Fruit fly (Drosophila melanogaster) whole organism, embryonic: ENCODE results near the gene CG12239.

Source experiments
- Awh ChIP-seq: fragments of 200-800 bp; sonication (Bioruptor generic); IDR thresholded peaks from 2 replicates; pipeline ENCODE4, ENCODE4 v1.3.6; 2022; ENCODE audit warnings: missing biosample characterization, missing genetic modification characterization
- CG11085 ChIP-seq: fragments of 200-800 bp; sonication (Bioruptor generic); IDR thresholded peaks from 2 replicates; pipeline ENCODE4 v1.3.6; 2022; ENCODE audit warnings: missing biosample characterization, missing genetic modification characterization
- CG13296 ChIP-seq: fragments of 200-800 bp; sonication (Bioruptor generic); optimal IDR thresholded peaks from 3 replicates; lab custom pipeline; 2018; ENCODE audit warnings: missing biosample characterization, mild to moderate bottlenecking, missing genetic modification characterization
- CG13424 ChIP-seq: fragments of 200-800 bp; sonication (Bioruptor generic); optimal IDR thresholded peaks from 2 replicates; lab custom pipeline; 2019; ENCODE audit warnings: missing biosample characterization, mild to moderate bottlenecking, missing genetic modification characterization, moderate library complexity
- CG14014 ChIP-seq: fragments of 200-800 bp; sonication (Bioruptor generic); IDR thresholded peaks from 2 replicates; pipeline ENCODE4 v1.3.6; 2022; ENCODE audit warnings: missing biosample characterization, missing genetic modification characterization
- CG15601 ChIP-seq: fragments of 200-800 bp; sonication (Bioruptor generic); optimal IDR thresholded peaks from 3 replicates; lab custom pipeline; 2019; ENCODE audit warnings: missing biosample characterization, mild to moderate bottlenecking, missing genetic modification characterization, moderate library complexity
- CG16863 ChIP-seq: fragments of 200-800 bp; sonication (Bioruptor generic); optimal IDR thresholded peaks from 3 replicates; lab custom pipeline; 2016; ENCODE audit warnings: missing biosample characterization, missing genetic modification characterization
- CG17802 ChIP-seq: fragments of 200-800 bp; sonication (Bioruptor generic); optimal IDR thresholded peaks from 2 replicates; lab custom pipeline; 2018; ENCODE audit warnings: missing biosample characterization, mild to moderate bottlenecking, missing genetic modification characterization, moderate library complexity
- CG31224 ChIP-seq: fragments of 200-800 bp; sonication (Bioruptor generic); IDR thresholded peaks from 2 replicates; pipeline ENCODE4 v1.3.6; 2022; ENCODE audit warnings: missing biosample characterization, missing genetic modification characterization
- CG33213 ChIP-seq: fragments of 200-800 bp; sonication (Bioruptor generic); optimal IDR thresholded peaks from 3 replicates; lab custom pipeline; 2016; ENCODE audit warnings: missing biosample characterization, missing genetic modification characterization
- CG3726 ChIP-seq: fragments of 200-800 bp; sonication (Bioruptor generic); IDR thresholded peaks from 3 replicates; pipeline ENCODE4, ENCODE4 v1.3.6; 2022; ENCODE audit warnings: missing biosample characterization, missing genetic modification characterization
- CG4328 ChIP-seq: fragments of 200-800 bp; sonication (Bioruptor generic); optimal IDR thresholded peaks from 3 replicates; lab custom pipeline; 2017; ENCODE audit warnings: missing biosample characterization, missing genetic modification reagents, missing genetic modification characterization
- CG4424 ChIP-seq: fragments of 200-800 bp; sonication (Bioruptor generic); optimal IDR thresholded peaks from 3 replicates; lab custom pipeline; 2016; ENCODE audit warnings: missing biosample characterization, missing genetic modification characterization
- CG4854 ChIP-seq: fragments of 200-800 bp; sonication (Bioruptor generic); optimal IDR thresholded peaks from 2 replicates; lab custom pipeline; 2016; ENCODE audit warnings: missing biosample characterization, missing genetic modification characterization, inconsistent platforms
- CG6765 ChIP-seq: fragments of 200-800 bp; sonication (Bioruptor generic); optimal IDR thresholded peaks from 3 replicates; lab custom pipeline; 2017; ENCODE audit warnings: missing biosample characterization, mild to moderate bottlenecking, missing genetic modification characterization
- CG7786 ChIP-seq: fragments of 200-800 bp; sonication (Bioruptor generic); optimal IDR thresholded peaks from 2 replicates; lab custom pipeline; 2016; ENCODE audit warnings: missing biosample characterization, missing genetic modification characterization
- CG8388 ChIP-seq: fragments of 200-800 bp; sonication (Bioruptor generic); optimal IDR thresholded peaks from 2 replicates; lab custom pipeline; 2019; ENCODE audit warnings: missing biosample characterization, mild to moderate bottlenecking, missing genetic modification characterization, moderate library complexity
- CG9817 ChIP-seq: fragments of 200-800 bp; sonication (Bioruptor generic); optimal IDR thresholded peaks from 2 replicates; lab custom pipeline; 2018; ENCODE audit warnings: missing biosample characterization, mild to moderate bottlenecking, missing genetic modification characterization, moderate library complexity
- Dbx ChIP-seq: fragments of 200-800 bp; sonication (Bioruptor generic); IDR thresholded peaks from 3 replicates; pipeline ENCODE4 v1.3.6; 2022; ENCODE audit warnings: missing biosample characterization, missing genetic modification characterization
- Dfd ChIP-seq, 2 experiments: fragments of >200 bp; optimal IDR thresholded peaks; 2 replicates each; lab custom pipeline; 2017; ENCODE audit warnings: missing biosample characterization in 2 of 2, missing genetic modification characterization in 2 of 2
- Fer2 ChIP-seq: fragments of 200-800 bp; sonication (Bioruptor generic); optimal IDR thresholded peaks from 2 replicates; lab custom pipeline; 2018; ENCODE audit warnings: missing biosample characterization, mild to moderate bottlenecking, missing genetic modification characterization, moderate library complexity
- Fer3 ChIP-seq: fragments of 200-800 bp; sonication (Bioruptor generic); optimal IDR thresholded peaks from 2 replicates; lab custom pipeline; 2018; ENCODE audit warnings: missing biosample characterization, mild to moderate bottlenecking, missing genetic modification characterization, moderate library complexity
- H2.0 ChIP-seq: fragments of 200-800 bp; sonication (Bioruptor generic); IDR thresholded peaks from 2 replicates; pipeline ENCODE4 v1.3.6; 2022; ENCODE audit warnings: missing biosample characterization, missing genetic modification characterization
- HLH4C ChIP-seq: fragments of 200-800 bp; sonication (Bioruptor generic); IDR thresholded peaks from 3 replicates; pipeline ENCODE4 v1.3.6; 2022; ENCODE audit warnings: missing biosample characterization, missing genetic modification characterization; ENCODE audit not compliant: partially characterized antibody
- MBD-R2 ChIP-seq: fragments of 200-800 bp; sonication (Bioruptor generic); IDR thresholded peaks from 2 replicates; pipeline ENCODE4 v1.3.6; 2022; ENCODE audit warnings: missing biosample characterization, missing genetic modification characterization
- Mrtf ChIP-seq: fragments of 200-800 bp; sonication (Bioruptor generic); IDR thresholded peaks from 3 replicates; pipeline ENCODE4 v1.3.6; 2022; ENCODE audit warnings: missing biosample characterization, missing genetic modification characterization
- Myb ChIP-seq: fragments of 200-800 bp; sonication (Bioruptor generic); optimal IDR thresholded peaks from 2 replicates; lab custom pipeline; 2016; ENCODE audit warnings: missing biosample characterization, missing genetic modification characterization
- Nf-YC ChIP-seq: fragments of 200-800 bp; optimal IDR thresholded peaks from 3 replicates; lab custom pipeline; 2019; ENCODE audit warnings: missing biosample characterization, mild to moderate bottlenecking, missing genetic modification characterization, moderate library complexity
- ab ChIP-seq: fragments of 200-800 bp; sonication (Bioruptor generic); optimal IDR thresholded peaks from 2 replicates; lab custom pipeline; 2016; ENCODE audit warnings: missing biosample characterization, missing genetic modification characterization
- ap ChIP-seq: fragments of 200-800 bp; sonication (Bioruptor generic); IDR thresholded peaks from 2 replicates; pipeline ENCODE4 v1.3.6; 2022; ENCODE audit warnings: missing biosample characterization, missing genetic modification characterization
- cad ChIP-seq: fragments of >200 bp; optimal IDR thresholded peaks from 2 replicates; lab custom pipeline; 2017; ENCODE audit warnings: missing biosample characterization, missing genetic modification characterization
- ci ChIP-seq: fragments of 200-800 bp; sonication (Bioruptor generic); IDR thresholded peaks from 3 replicates; pipeline ENCODE4 v1.3.6; 2022; ENCODE audit warnings: missing biosample characterization, missing genetic modification characterization
- dysf ChIP-seq: fragments of 200-800 bp; sonication (Bioruptor generic); IDR thresholded peaks from 3 replicates; pipeline ENCODE4 v1.3.6; 2022; ENCODE audit warnings: missing biosample characterization, missing genetic modification characterization
- emc ChIP-seq: fragments of 200-800 bp; sonication (Bioruptor generic); optimal IDR thresholded peaks from 2 replicates; lab custom pipeline; 2016; ENCODE audit warnings: missing biosample characterization, missing genetic modification characterization
- fru ChIP-seq: fragments of >200 bp; optimal IDR thresholded peaks from 2 replicates; lab custom pipeline; 2017
- gsb-n ChIP-seq: fragments of 200-800 bp; sonication (Bioruptor generic); optimal IDR thresholded peaks from 3 replicates; lab custom pipeline; 2018; ENCODE audit warnings: missing biosample characterization, mild to moderate bottlenecking, missing genetic modification characterization
- ind ChIP-seq: fragments of 200-800 bp; sonication (Bioruptor generic); optimal IDR thresholded peaks from 3 replicates; lab custom pipeline; 2016; ENCODE audit warnings: missing biosample characterization, missing genetic modification characterization
- klu ChIP-seq: fragments of 200-800 bp; sonication (Bioruptor generic); IDR thresholded peaks from 2 replicates; pipeline ENCODE4 v1.3.6; 2022; ENCODE audit warnings: missing biosample characterization, missing genetic modification characterization
- nau ChIP-seq: fragments of 200-800 bp; sonication (Bioruptor generic); optimal IDR thresholded peaks from 3 replicates; lab custom pipeline; 2017; ENCODE audit warnings: missing biosample characterization, mild to moderate bottlenecking, missing genetic modification characterization, missing genetic modification reagents
- oc ChIP-seq: fragments of 200-800 bp; sonication (Bioruptor generic); optimal IDR thresholded peaks from 2 replicates; lab custom pipeline; 2018; ENCODE audit warnings: missing biosample characterization, mild to moderate bottlenecking, missing genetic modification characterization, moderate library complexity
- onecut ChIP-seq: fragments of 200-800 bp; sonication (Bioruptor generic); IDR thresholded peaks from 2 replicates; pipeline ENCODE4 v1.3.6; 2022; ENCODE audit warnings: missing biosample characterization, missing genetic modification characterization
- pros ChIP-seq: fragments of 200-800 bp; sonication (Bioruptor generic); optimal IDR thresholded peaks from 3 replicates; lab custom pipeline; 2019; ENCODE audit warnings: missing biosample characterization, mild to moderate bottlenecking, missing genetic modification characterization, moderate library complexity
- pum ChIP-seq: fragments of 200-800 bp; sonication (Bioruptor generic); optimal IDR thresholded peaks from 2 replicates; lab custom pipeline; 2016; ENCODE audit warnings: missing biosample characterization, missing genetic modification characterization
- run ChIP-seq: fragments of 200-800 bp; sonication (Bioruptor generic); optimal IDR thresholded peaks from 3 replicates; lab custom pipeline; 2018; ENCODE audit warnings: missing biosample characterization, mild to moderate bottlenecking, missing genetic modification characterization
- sim ChIP-seq: fragments of 200-800 bp; sonication (Bioruptor generic); IDR thresholded peaks from 2 replicates; pipeline ENCODE4 v1.3.6; 2022; ENCODE audit warnings: missing biosample characterization, missing genetic modification characterization
- stc ChIP-seq: fragments of 200-800 bp; sonication (Bioruptor generic); IDR thresholded peaks from 2 replicates; pipeline ENCODE4 v1.3.6; 2022; ENCODE audit warnings: missing biosample characterization, missing genetic modification characterization
- unpg ChIP-seq: fragments of 200-800 bp; sonication (Bioruptor generic); optimal IDR thresholded peaks from 3 replicates; lab custom pipeline; 2018; ENCODE audit warnings: missing biosample characterization, mild to moderate bottlenecking, missing genetic modification characterization, moderate library complexity
- wor ChIP-seq: fragments of 200-800 bp; sonication (Bioruptor generic); IDR thresholded peaks from 2 replicates; pipeline ENCODE4 v1.3.6; 2022; ENCODE audit warnings: missing biosample characterization, missing genetic modification characterization
- zf30C ChIP-seq: fragments of 200-800 bp; sonication (Bioruptor generic); optimal IDR thresholded peaks from 3 replicates; lab custom pipeline; 2018; ENCODE audit warnings: missing biosample characterization, mild to moderate bottlenecking, missing genetic modification characterization

The CG12239 gene

dm6 chrX:5746864-5747861, 44.8 kb upstream of the CG12239 start, which contains the start of the genes IntS6 and Rtel1 (continued):
- TF ChIP-seq CG4328 (GFP tag; lab: Kevin White, UChicago) (peak; percentile 88), stc (GFP tag; lab: Robert Waterston, UW) (peak; percentile 84), Dfd (GFP tag; optimal IDR thresholded peaks at IDR 0.05; lab: Kevin White, UChicago) (no peak), CG33213 (GFP tag; lab: Kevin White, UChicago) (peak; percentile 79), fru (no peak), unpg (GFP tag; lab: Kevin White, UChicago) (peak; percentile 93), dysf (GFP tag; lab: Robert Waterston, UW) (peak; percentile 94), CG9817 (tag; lab: Kevin White, UChicago) (peak; percentile 94), nau (GFP tag; lab: Kevin White, UChicago) (peak; percentile 60), wor (GFP tag; lab: Robert Waterston, UW) (peak; percentile 85), Mrtf (GFP tag; lab: Robert Waterston, UW) (peak; percentile 89), ind (peak; percentile 95), CG4854 (GFP tag; lab: Kevin White, UChicago) (peak; percentile 78), CG16863 (GFP tag; lab: Kevin White, UChicago) (peak; percentile 89), ab (GFP tag; lab: Kevin White, UChicago) (peak; percentile 75), Myb (GFP tag; lab: Kevin White, UChicago) (peak; percentile 81), CG11085 (peak; percentile 74), CG6765 (peak; percentile 67), CG13296 (GFP tag; lab: Kevin White, UChicago) (peak; percentile 86), klu (GFP tag; lab: Robert Waterston, UW) (peak; percentile 86), HLH4C (GFP tag; lab: Robert Waterston, UW) (peak; percentile 47; the same call in 1 of the 3 replicates), CG13424 (tag; lab: Kevin White, UChicago) (peak; percentile 91), oc (peak; percentile 83), cad (GFP tag; lab: Kevin White, UChicago) (no peak), H2.0 (GFP tag; lab: Robert Waterston, UW) (peak; percentile 87), CG8388 (GFP tag; lab: Kevin White, UChicago) (peak; percentile 87), sim (GFP tag; lab: Robert Waterston, UW) (peak; percentile 49; the same call in 1 of the 2 replicates), CG17802 (tag; lab: Kevin White, UChicago) (peak; percentile 57), Awh (GFP tag; lab: Robert Waterston, UW) (peak; percentile 78), ci (peak; percentile 88), Dbx (peak; percentile 84), CG7786 (GFP tag; lab: Kevin White, UChicago) (peak; percentile 93), pros (GFP tag; lab: Kevin White, UChicago) (peak; percentile 29), emc (GFP tag; lab: Kevin White, UChicago) (peak; percentile 73), onecut (GFP tag; lab: Robert Waterston, UW) (peak; percentile 79), Nf-YC (tag; lab: Kevin White, UChicago) (peak; percentile 79), zf30C (GFP tag; lab: Kevin White, UChicago) (no peak), CG15601 (peak; percentile 83), ap (GFP tag; lab: Robert Waterston, UW) (peak; percentile 72), CG3726 (peak; percentile 85), gsb-n (peak; percentile 76), CG31224 (peak; percentile 87), Fer3 (tag; lab: Kevin White, UChicago) (peak; percentile 91), MBD-R2 (GFP tag; lab: Robert Waterston, UW) (peak; percentile 79), pum (peak; percentile 93), run (tag; lab: Kevin White, UChicago) (peak; percentile 69), CG14014 (GFP tag; lab: Robert Waterston, UW) (peak; percentile 93), Fer2 (tag; lab: Kevin White, UChicago) (peak; percentile 88), CG4424 (GFP tag; lab: Kevin White, UChicago) (peak; percentile 90)
